2 fruit fly cellular contexts compared by ENCODE assay signal in genomic region chr3R:12848313-12848712, dm6.
TF ChIP-seq lines count a peak whose summit lies in the region.

TSS of gene beat-Va (minus strand) at chr3R:12848419.

- TF ChIP-seq CTCF in whole organism, embryonic (GFP tag; optimal IDR thresholded peaks at IDR 0.05; lab: Kevin White, UChicago) = no peak

TF ChIP-seq in whole organism, embryonic, 481 proteins besides CTCF, POLR2A, EP300 and RAD21:
- TF ChIP-seq Dfd (GFP tag; optimal IDR thresholded peaks at IDR 0.05; lab: Kevin White, UChicago) (no peak), Usf (GFP tag; optimal IDR thresholded peaks at IDR 0.05; lab: Kevin White, UChicago) (no peak), pfk (GFP tag; optimal IDR thresholded peaks at IDR 0.05; lab: Kevin White, UChicago) (no peak), CG9215 (GFP tag; IDR thresholded peaks at IDR 0.05; lab: Robert Waterston, UW) (no peak), CG8089 (GFP tag; optimal IDR thresholded peaks at IDR 0.05; lab: Kevin White, UChicago) (no peak), run (tag; optimal IDR thresholded peaks at IDR 0.05; lab: Kevin White, UChicago) (no peak), h (optimal IDR thresholded peaks at IDR 0.05; lab: Kevin White, UChicago) (no peak), CG7556 (GFP tag; optimal IDR thresholded peaks at IDR 0.05; lab: Kevin White, UChicago) (no peak), CG6175 (GFP tag; IDR thresholded peaks at IDR 0.05; lab: Robert Waterston, UW) (no peak), CG43689 (GFP tag; IDR thresholded peaks at IDR 0.05; lab: Robert Waterston, UW) (no peak), al (GFP tag; IDR thresholded peaks at IDR 0.05; lab: Robert Waterston, UW) (no peak), MTF-1 (GFP tag; optimal IDR thresholded peaks at IDR 0.05; lab: Kevin White, UChicago; ENCODE audit: borderline replicate concordance) (no peak), Deaf1 (tag; optimal IDR thresholded peaks at IDR 0.05; lab: Kevin White, UChicago) (peak; percentile 96), Adf1 (GFP tag; IDR thresholded peaks at IDR 0.05; lab: Robert Waterston, UW) (peak; percentile 75), CG15011 (GFP tag; optimal IDR thresholded peaks at IDR 0.05; lab: Kevin White, UChicago) (no peak), Trl (optimal IDR thresholded peaks at IDR 0.05; lab: Kevin White, UChicago) (peak; percentile 4 to 23), Trl (GFP tag; optimal IDR thresholded peaks at IDR 0.05; lab: Kevin White, UChicago) (no peak), lmd (GFP tag; IDR thresholded peaks at IDR 0.05; lab: Robert Waterston, UW) (no peak), gem (tag; optimal IDR thresholded peaks at IDR 0.05; lab: Kevin White, UChicago) (no peak)

TF ChIP-seq in whole organism, prepupa, 60 proteins besides CTCF, POLR2A, EP300 and RAD21:
- TF ChIP-seq CG3032 (tag; optimal IDR thresholded peaks at IDR 0.05; lab: Kevin White, UChicago) (no peak), CG8119 (GFP tag; IDR thresholded peaks at IDR 0.05; lab: Robert Waterston, UW) (no peak), eg (GFP tag; IDR thresholded peaks at IDR 0.05; lab: Robert Waterston, UW) (0 out of 3 replicates have a peak, but pooled peaks have one; percentile 9), CG10669 (GFP tag; optimal IDR thresholded peaks at IDR 0.05; lab: Kevin White, UChicago) (no peak), CG31627 (GFP tag; optimal IDR thresholded peaks at IDR 0.05; lab: Kevin White, UChicago) (no peak)
TF ChIP-seq in whole organism, prepupa: peak in this region for 1.
